Worm (Caenorhabditis elegans): ENCODE results near the gene fbxl-3.

DNA sequence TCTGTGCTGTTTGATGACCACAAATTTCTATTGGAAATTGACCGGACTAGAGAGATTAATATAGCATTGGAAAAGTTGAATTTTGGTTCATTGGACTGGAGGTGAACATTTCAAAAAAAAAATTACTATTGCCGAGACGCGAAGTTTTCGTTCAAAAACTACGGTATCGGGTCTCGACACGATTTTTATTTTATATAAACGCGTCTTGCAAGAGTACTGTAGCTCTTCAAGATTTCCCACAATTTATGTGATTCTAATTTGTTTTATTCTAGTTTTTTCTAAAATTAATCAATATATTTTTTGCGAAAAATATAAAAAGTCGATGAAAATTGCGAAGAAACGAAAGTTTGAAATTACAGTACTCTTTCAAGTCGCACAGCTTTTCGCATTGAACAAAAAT, 28.1 kb downstream of the fbxl-3 start, which contains the start of gene F09E5.12:
- TF ChIP-seq T22C8.4 (GFP tag; IDR thresholded peaks at IDR 0.05) (no peak), ztf-29 (GFP tag; IDR thresholded peaks at IDR 0.05) (no peak), ref-1 (GFP tag; conservative IDR thresholded peaks at IDR 0.05) (no peak), flt-1 (GFP tag; IDR thresholded peaks at IDR 0.05) (no peak), tab-1 (GFP tag; IDR thresholded peaks at IDR 0.05) (no peak), ztf-23 (GFP tag; IDR thresholded peaks at IDR 0.05) (no peak)

Measured in whole organism, midembryonic.